Fruit fly (Drosophila melanogaster) whole organism, adult: ENCODE data around the gene CG42240.

ENCODE experiments used
- CG11617 ChIP-seq: fragments of 200-800 bp; sonication (Bioruptor generic); optimal IDR thresholded peaks from 2 replicates; lab custom pipeline; 2017; ENCODE audit warnings: mild to moderate bottlenecking, missing biosample characterization, missing genetic modification reagents, missing genetic modification characterization
- kay ChIP-seq: fragments of 200-800 bp; sonication (Bioruptor generic); peaks from one replicate; lab custom pipeline; 2016; ENCODE audit warnings: missing biosample characterization, missing genetic modification characterization, borderline replicate concordance
- pad ChIP-seq: fragments of 200-800 bp; sonication (Bioruptor generic); optimal IDR thresholded peaks from 3 replicates; lab custom pipeline; 2017; ENCODE audit warnings: missing biosample characterization, missing genetic modification characterization, mild to moderate bottlenecking, moderate library complexity, missing genetic modification reagents
- tj ChIP-seq: fragments of 200-800 bp; sonication (Bioruptor generic); optimal IDR thresholded peaks from 3 replicates; lab custom pipeline; 2017; ENCODE audit warnings: missing biosample characterization, mild to moderate bottlenecking, missing genetic modification characterization, moderate library complexity
- toe ChIP-seq: fragments of 200-800 bp; sonication (Bioruptor generic); optimal IDR thresholded peaks from 2 replicates; lab custom pipeline; 2016; ENCODE audit warnings: missing biosample characterization, missing genetic modification characterization

- TF ChIP-seq tj (GFP tag; lab: Kevin White, UChicago) (no peak), CG11617 (GFP tag; lab: Kevin White, UChicago) (no peak), pad (GFP tag; lab: Kevin White, UChicago) (no peak), toe (GFP tag; lab: Kevin White, UChicago) (no peak), kay (GFP tag; lab: Kevin White, UChicago) (no peak)
Observed at dm6 chrX:6301052-6301451, 29.6 kb upstream of the CG42240 start, which contains the start of gene CG12219.
